Worm (Caenorhabditis elegans) whole organism, late embryonic: Measurements from ENCODE around the gene T06D8.2.

Experiments
- C38D4.7 ChIP-seq: fragments of 200-800 bp; sonication (Bioruptor generic); optimal IDR thresholded peaks from 2 replicates; lab custom pipeline; 2018; ENCODE audit warnings: mild to moderate bottlenecking, missing genetic modification characterization, moderate library complexity, missing compliant biosample characterization
- T23F11.4 ChIP-seq: fragments of 200-800 bp; sonication (Bioruptor generic); optimal IDR thresholded peaks from 2 replicates; lab custom pipeline; 2018; ENCODE audit warnings: mild to moderate bottlenecking, missing genetic modification characterization, missing compliant biosample characterization
- ceh-14 ChIP-seq: sonication (generic microtip); optimal IDR thresholded peaks from 2 replicates; lab custom pipeline; 2016; ENCODE audit warnings: missing genotype, missing genetic modification characterization, missing compliant biosample characterization
- ceh-19 ChIP-seq: fragments of 200-800 bp; sonication (Bioruptor generic); optimal IDR thresholded peaks from 2 replicates; lab custom pipeline; 2018; ENCODE audit warnings: mild to moderate bottlenecking, missing genetic modification characterization, missing compliant biosample characterization
- ceh-31 ChIP-seq: sonication (generic microtip); optimal IDR thresholded peaks from 2 replicates; lab custom pipeline; 2016; ENCODE audit warnings: missing genetic modification characterization, missing compliant biosample characterization
- dve-1 ChIP-seq: sonication (generic microtip); optimal IDR thresholded peaks from 2 replicates; lab custom pipeline; 2017; ENCODE audit warnings: antibody characterized with exemption, mild to moderate bottlenecking, missing genetic modification characterization, missing compliant biosample characterization
- elt-2 ChIP-seq: sonication (generic microtip); optimal IDR thresholded peaks from 2 replicates; lab custom pipeline; 2016; ENCODE audit warnings: missing genetic modification reagents, missing genetic modification characterization, missing compliant biosample characterization
- fkh-6 ChIP-seq: sonication (generic microtip); optimal IDR thresholded peaks from 2 replicates; lab custom pipeline; 2016; ENCODE audit warnings: missing genetic modification characterization, missing compliant biosample characterization
- nfya-1 ChIP-seq: sonication (generic microtip); optimal IDR thresholded peaks from 2 replicates; lab custom pipeline; 2017; ENCODE audit warnings: missing genetic modification characterization, mild to moderate bottlenecking, missing compliant biosample characterization, antibody characterized with exemption, moderate library complexity
- nhr-11 ChIP-seq: fragments of 150-350 bp; optimal IDR thresholded peaks from 2 replicates; lab custom pipeline; 2014; ENCODE audit warnings: missing biosample characterization, missing genetic modification characterization
- pag-3 ChIP-seq: sonication (generic microtip); optimal IDR thresholded peaks from 2 replicates; lab custom pipeline; 2016; ENCODE audit warnings: missing compliant biosample characterization, missing genetic modification characterization, borderline replicate concordance
- pha-4 ChIP-seq: fragments of 150-350 bp; optimal IDR thresholded peaks from 2 replicates; lab custom pipeline; 2018; ENCODE audit warnings: missing biosample characterization, missing genetic modification reagents, missing genetic modification characterization
- tbx-2 ChIP-seq: sonication (generic microtip); optimal IDR thresholded peaks from 2 replicates; lab custom pipeline; 2016; ENCODE audit warnings: missing genetic modification characterization, missing compliant biosample characterization
- tbx-7 ChIP-seq: sonication (generic microtip); optimal IDR thresholded peaks from 2 replicates; lab custom pipeline; 2016; ENCODE audit warnings: missing genotype, missing genetic modification characterization, missing compliant biosample characterization

DNA sequence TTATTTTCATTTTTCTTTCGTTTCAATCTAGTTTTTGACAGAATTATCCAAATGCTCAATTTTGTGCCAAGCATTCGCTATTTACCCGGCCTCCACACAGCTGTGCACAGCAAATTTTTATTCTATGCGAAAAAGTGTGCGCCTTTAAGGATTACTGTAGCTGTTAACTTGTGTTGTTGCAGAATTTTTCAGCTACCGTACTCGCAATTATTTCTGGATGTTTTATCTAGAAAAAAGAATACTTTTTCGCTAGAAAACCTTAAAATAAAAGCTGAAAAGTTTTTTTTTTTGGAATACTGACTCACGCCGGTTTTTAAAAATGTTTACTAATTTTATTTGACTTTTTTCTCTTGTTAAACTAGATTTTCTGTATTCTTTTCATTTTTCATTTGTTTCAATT lies 15.0 kb downstream of the T06D8.2 start:
- TF ChIP-seq elt-2 (tag; lab: Kevin White, UChicago) (no peak), dve-1 (no peak), pha-4 (tag; lab: Kevin White, UChicago) (no peak), fkh-6 (tag; lab: Kevin White, UChicago) (no peak), nfya-1 (tag; lab: Kevin White, UChicago) (no peak), pag-3 (tag; lab: Kevin White, UChicago) (no peak), nhr-11 (tag; lab: Kevin White, UChicago) (no peak), tbx-2 (no peak), T23F11.4 (GFP tag; lab: Kevin White, UChicago) (no peak), tbx-7 (tag; lab: Kevin White, UChicago) (no peak), ceh-14 (tag; lab: Kevin White, UChicago) (no peak), C38D4.7 (GFP tag; lab: Kevin White, UChicago) (no peak), ceh-19 (GFP tag; lab: Kevin White, UChicago) (no peak), ceh-31 (tag; lab: Kevin White, UChicago) (no peak)
